Worm (Caenorhabditis elegans): ENCODE results near the gene sdc-1.

DNA sequence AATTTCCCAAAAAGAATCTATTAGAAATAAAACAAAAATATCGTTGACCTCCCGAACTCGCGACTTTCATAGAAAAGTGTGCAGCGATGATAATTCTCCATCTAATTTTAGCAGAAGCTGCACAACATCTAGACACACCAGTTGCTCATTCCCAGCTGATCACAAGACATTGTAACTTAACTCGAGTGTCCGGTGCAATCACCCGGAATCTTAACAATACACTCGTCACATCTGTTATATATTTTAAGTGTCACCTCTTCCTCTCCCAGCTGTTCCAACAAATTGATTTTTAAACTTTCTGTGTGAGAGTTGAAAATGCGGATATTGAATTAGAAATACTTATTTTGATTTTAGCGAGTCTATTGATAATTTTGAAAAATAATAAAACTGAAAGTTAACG, 45.8 kb downstream of the sdc-1 start:
- TF ChIP-seq hmg-1.2 (GFP tag; IDR thresholded peaks at IDR 0.05) = no peak
- TF ChIP-seq gei-17 (GFP tag; optimal IDR thresholded peaks at IDR 0.05) = no peak
- no peak for TF ChIP-seq zim-3 (tag; optimal IDR thresholded peaks at IDR 0.05)
- no peak for TF ChIP-seq Y53G8AR.9 (GFP tag; conservative IDR thresholded peaks at IDR 0.05)
- no peak for TF ChIP-seq ama-1 (optimal IDR thresholded peaks at IDR 0.05)
- TF ChIP-seq ama-1 (GFP tag; optimal IDR thresholded peaks at IDR 0.05) = no peak
- TF ChIP-seq T07F8.4 (tag; optimal IDR thresholded peaks at IDR 0.05) = no peak
- TF ChIP-seq nfyb-1 (GFP tag; IDR thresholded peaks at IDR 0.05) = no peak
